Worm (Caenorhabditis elegans) whole organism, late embryonic: ENCODE results near the gene F32D1.3.

Experiments
- dmd-4 ChIP-seq: sonication (generic microtip); optimal IDR thresholded peaks from 2 replicates; lab custom pipeline; 2016; ENCODE audit warnings: borderline replicate concordance, missing genetic modification characterization, missing compliant biosample characterization
- lin-11 ChIP-seq: fragments of 200-800 bp; sonication (Bioruptor generic); optimal IDR thresholded peaks from 2 replicates; lab custom pipeline; 2018; ENCODE audit warnings: mild to moderate bottlenecking, missing genetic modification characterization, missing compliant biosample characterization
- npax-4 ChIP-seq: sonication (generic microtip); optimal IDR thresholded peaks from 2 replicates; lab custom pipeline; 2016; ENCODE audit warnings: missing genetic modification characterization, missing compliant biosample characterization

- TF ChIP-seq lin-11 (tag; lab: Kevin White, UChicago), result no peak
- no peak for TF ChIP-seq dmd-4
- no peak for TF ChIP-seq npax-4 (tag; lab: Kevin White, UChicago)
These were observed 57.6 kb downstream of the F32D1.3 start for ce11 chrV:4303793-4304192.
